Worm (Caenorhabditis elegans) whole organism, L1 larva: ENCODE results near the gene swsn-7.

ENCODE experiments used
- C04F5.9 ChIP-seq: sonication (generic microtip); optimal IDR thresholded peaks from 2 replicates; lab custom pipeline; 2016; ENCODE audit warnings: missing genetic modification characterization, missing compliant biosample characterization
- C16A3.4 ChIP-seq: fragments of 150-350 bp; optimal IDR thresholded peaks from 2 replicates; lab custom pipeline; 2014; ENCODE audit warnings: missing biosample characterization, missing genetic modification characterization
- F16B12.6 ChIP-seq: fragments of 150-350 bp; optimal IDR thresholded peaks from 2 replicates; lab custom pipeline; 2014; ENCODE audit warnings: missing biosample characterization, missing genetic modification characterization
- aha-1 ChIP-seq: fragments of 150-350 bp; optimal IDR thresholded peaks from 2 replicates; lab custom pipeline; 2014; ENCODE audit warnings: missing biosample characterization, missing genetic modification characterization
- alr-1 ChIP-seq: fragments of 200-800 bp; sonication (Bioruptor generic); optimal IDR thresholded peaks from 2 replicates; lab custom pipeline; 2018; ENCODE audit warnings: borderline replicate concordance, mild to moderate bottlenecking, missing genetic modification characterization, missing compliant biosample characterization
- blmp-1 ChIP-seq: fragments of 150-350 bp; optimal IDR thresholded peaks from 2 replicates; lab custom pipeline; 2014; ENCODE audit warnings: missing biosample characterization, missing genetic modification characterization
- ceh-63 ChIP-seq: fragments of 200-800 bp; sonication (Bioruptor generic); optimal IDR thresholded peaks from 2 replicates; lab custom pipeline; 2018; ENCODE audit warnings: mild to moderate bottlenecking, missing genetic modification characterization, missing compliant biosample characterization
- ceh-8 ChIP-seq: fragments of 200-800 bp; sonication (Bioruptor generic); optimal IDR thresholded peaks from 2 replicates; lab custom pipeline; 2018; ENCODE audit warnings: mild to moderate bottlenecking, missing genetic modification characterization, moderate library complexity, missing compliant biosample characterization
- ceh-82 ChIP-seq, 3 experiments: fragments of 150-350 bp in 1 of 3; sonication (generic microtip) in 2 of 3; optimal IDR thresholded peaks; 2 replicates each; lab custom pipeline; 2014 to 2017; ENCODE audit warnings: missing biosample characterization in 3 of 3, missing genetic modification characterization in 3 of 3
- ceh-88 ChIP-seq: fragments of 200-800 bp; sonication (Bioruptor generic); IDR thresholded peaks from 2 replicates; pipeline ENCODE4 v1.3.6; 2022; ENCODE audit warnings: missing genetic modification characterization, missing compliant biosample characterization
- ceh-90 ChIP-seq: sonication (generic microtip); optimal IDR thresholded peaks from 2 replicates; lab custom pipeline; 2016; ENCODE audit warnings: missing genetic modification characterization, missing compliant biosample characterization
- ces-1 ChIP-seq: fragments of 150-350 bp; optimal IDR thresholded peaks from 2 replicates; lab custom pipeline; 2014; ENCODE audit warnings: missing biosample characterization, missing genetic modification reagents, missing genetic modification characterization
- dpl-1 ChIP-seq, 3 experiments: fragments of 150-350 bp in 2 of 3; sonication (generic microtip) in 1 of 3; optimal IDR thresholded peaks; 2 replicates each; lab custom pipeline; 2014 to 2017; ENCODE audit warnings: missing biosample characterization in 3 of 3, missing genetic modification characterization in 3 of 3, missing genetic modification reagents in 3 of 3
- efl-1 ChIP-seq, 4 experiments: fragments of 150-350 bp; optimal IDR thresholded peaks in 3 of 4; peaks in 1 of 4; 1 replicate in 1 of 4; 2 replicates in 3 of 4; lab custom pipeline; 2014; ENCODE audit warnings: missing biosample characterization in 2 of 4, missing genetic modification characterization in 2 of 4, missing genetic modification reagents in 2 of 4
- efl-3 ChIP-seq: fragments of 200-800 bp; sonication (Bioruptor generic); optimal IDR thresholded peaks from 2 replicates; lab custom pipeline; 2018; ENCODE audit warnings: mild to moderate bottlenecking, missing genetic modification characterization, missing compliant biosample characterization
- egl-13 ChIP-seq: sonication (generic microtip); optimal IDR thresholded peaks from 2 replicates; lab custom pipeline; 2016; ENCODE audit warnings: missing genotype, missing genetic modification reagents, missing genetic modification characterization, missing compliant biosample characterization
- elt-2 ChIP-seq: sonication (generic microtip); optimal IDR thresholded peaks from 2 replicates; lab custom pipeline; 2016; ENCODE audit warnings: missing genetic modification characterization, mild to moderate bottlenecking, inconsistent platforms, missing compliant biosample characterization, missing genetic modification reagents
- hlh-17 ChIP-seq: fragments of 200-800 bp; sonication (Bioruptor generic); optimal IDR thresholded peaks from 2 replicates; lab custom pipeline; 2018; ENCODE audit warnings: missing genetic modification characterization, mild to moderate bottlenecking, missing compliant biosample characterization, moderate library complexity, borderline replicate concordance
- hlh-4 ChIP-seq: sonication (generic microtip); optimal IDR thresholded peaks from 2 replicates; lab custom pipeline; 2016; ENCODE audit warnings: mild to moderate bottlenecking, missing genetic modification characterization, missing compliant biosample characterization
- hpl-2 ChIP-seq: fragments of 150-350 bp; optimal IDR thresholded peaks from 2 replicates; lab custom pipeline; 2014; ENCODE audit warnings: missing biosample characterization, missing genetic modification reagents, missing genetic modification characterization
- irx-1 ChIP-seq: sonication (generic microtip); optimal IDR thresholded peaks from 2 replicates; lab custom pipeline; 2016; ENCODE audit warnings: missing genetic modification characterization, missing compliant biosample characterization
- isw-1 ChIP-seq: fragments of 200-800 bp; sonication (Bioruptor generic); IDR thresholded peaks from 2 replicates; pipeline ENCODE4 v1.3.6; 2022; ENCODE audit warnings: missing genetic modification characterization, missing compliant biosample characterization
- lin-13 ChIP-seq: fragments of 150-350 bp; optimal IDR thresholded peaks from 2 replicates; lab custom pipeline; 2014; ENCODE audit warnings: missing biosample characterization, missing genetic modification reagents, missing genetic modification characterization
- lin-15B ChIP-seq: fragments of 150-350 bp; sonication (generic microtip); optimal IDR thresholded peaks from 3 replicates; lab custom pipeline; 2014; ENCODE audit warnings: missing biosample characterization, missing genetic modification characterization
- lin-35 ChIP-seq, 2 experiments: fragments of 150-350 bp; optimal IDR thresholded peaks; 2 replicates each; lab custom pipeline; 2014; ENCODE audit warnings: missing biosample characterization in 2 of 2, missing genetic modification characterization in 2 of 2, missing genetic modification reagents in 2 of 2
- lir-3 ChIP-seq: sonication (generic microtip); optimal IDR thresholded peaks from 2 replicates; lab custom pipeline; 2016; ENCODE audit warnings: mild to moderate bottlenecking, missing genetic modification characterization, moderate library complexity, missing compliant biosample characterization; ENCODE audit not compliant: poor library complexity
- mdl-1 ChIP-seq, 2 experiments: fragments of 150-350 bp; optimal IDR thresholded peaks; 2 replicates each; lab custom pipeline; 2014 to 2017; ENCODE audit warnings: missing biosample characterization in 2 of 2, missing genetic modification characterization in 2 of 2, inconsistent platforms in 1 of 2
- mef-2 ChIP-seq: fragments of 150-350 bp; optimal IDR thresholded peaks from 2 replicates; lab custom pipeline; 2014; ENCODE audit warnings: missing biosample characterization, missing genetic modification characterization
- mep-1 ChIP-seq: fragments of 150-350 bp; optimal IDR thresholded peaks from 2 replicates; lab custom pipeline; 2014; ENCODE audit warnings: missing biosample characterization, missing genetic modification characterization
- nhr-12 ChIP-seq: sonication (generic microtip); optimal IDR thresholded peaks from 2 replicates; lab custom pipeline; 2017; ENCODE audit warnings: missing biosample characterization, missing genetic modification characterization
- nhr-19 ChIP-seq: fragments of 200-800 bp; sonication (Bioruptor generic); conservative IDR thresholded peaks from 2 replicates; pipeline ENCODE4 v1.3.6; 2022; ENCODE audit warnings: missing genetic modification characterization, missing compliant biosample characterization
- nhr-237 ChIP-seq: fragments of 150-350 bp; optimal IDR thresholded peaks from 2 replicates; lab custom pipeline; 2014; ENCODE audit warnings: missing biosample characterization, missing genetic modification characterization
- nhr-28 ChIP-seq: fragments of 150-350 bp; optimal IDR thresholded peaks from 2 replicates; lab custom pipeline; 2014; ENCODE audit warnings: missing biosample characterization, missing genetic modification characterization
- nhr-71 ChIP-seq: sonication (generic microtip); optimal IDR thresholded peaks from 2 replicates; lab custom pipeline; 2016; ENCODE audit warnings: mild to moderate bottlenecking, missing genetic modification characterization, moderate library complexity, missing compliant biosample characterization
- nhr-76 ChIP-seq: sonication (generic microtip); optimal IDR thresholded peaks from 2 replicates; lab custom pipeline; 2017; ENCODE audit warnings: missing biosample characterization, missing genetic modification characterization
- nhr-77 ChIP-seq: fragments of 150-350 bp; optimal IDR thresholded peaks from 2 replicates; lab custom pipeline; 2014; ENCODE audit warnings: missing biosample characterization, missing genetic modification characterization
- nhr-84 ChIP-seq: sonication (generic microtip); optimal IDR thresholded peaks from 2 replicates; lab custom pipeline; 2017; ENCODE audit warnings: missing biosample characterization, missing genetic modification characterization
- nhr-90 ChIP-seq: sonication (generic microtip); optimal IDR thresholded peaks from 2 replicates; lab custom pipeline; 2016; ENCODE audit warnings: mild to moderate bottlenecking, missing genetic modification characterization, missing compliant biosample characterization; ENCODE audit not compliant: poor library complexity
- pax-3 ChIP-seq: fragments of 200-800 bp; sonication (Bioruptor generic); optimal IDR thresholded peaks from 2 replicates; lab custom pipeline; 2018; ENCODE audit warnings: mild to moderate bottlenecking, missing genetic modification characterization, moderate library complexity, missing compliant biosample characterization
- rnt-1 ChIP-seq: sonication (generic microtip); optimal IDR thresholded peaks from 2 replicates; lab custom pipeline; 2016; ENCODE audit warnings: mild to moderate bottlenecking, missing genetic modification characterization, moderate library complexity, missing compliant biosample characterization
- skn-1 ChIP-seq: fragments of 150-350 bp; optimal IDR thresholded peaks from 2 replicates; lab custom pipeline; 2014; ENCODE audit warnings: missing biosample characterization, missing genetic modification characterization
- sptf-1 ChIP-seq: fragments of 150-350 bp; optimal IDR thresholded peaks from 2 replicates; lab custom pipeline; 2014; ENCODE audit warnings: missing biosample characterization, missing genetic modification characterization
- swsn-7 ChIP-seq: sonication (generic microtip); optimal IDR thresholded peaks from 2 replicates; lab custom pipeline; 2016; ENCODE audit warnings: missing genetic modification characterization, missing compliant biosample characterization
- tbx-2 ChIP-seq: sonication (generic microtip); optimal IDR thresholded peaks from 2 replicates; lab custom pipeline; 2016; ENCODE audit warnings: missing genetic modification characterization, missing compliant biosample characterization
- unc-130 ChIP-seq: fragments of 150-350 bp; optimal IDR thresholded peaks from 2 replicates; lab custom pipeline; 2017; ENCODE audit warnings: missing biosample characterization, missing genetic modification characterization, inconsistent platforms
- unc-62 ChIP-seq: fragments of 150-350 bp; optimal IDR thresholded peaks from 2 replicates; lab custom pipeline; 2014; ENCODE audit warnings: missing biosample characterization, missing genetic modification reagents, missing genetic modification characterization
- unc-98 ChIP-seq: fragments of 200-800 bp; sonication (Bioruptor generic); IDR thresholded peaks from 2 replicates; pipeline ENCODE4 v1.3.6; 2022; ENCODE audit warnings: missing genetic modification characterization, missing compliant biosample characterization
- xbp-1 ChIP-seq: sonication (generic microtip); optimal IDR thresholded peaks from 2 replicates; lab custom pipeline; 2016; ENCODE audit warnings: missing genetic modification characterization, missing compliant biosample characterization
- ztf-11 ChIP-seq, 2 experiments: sonication (generic microtip); optimal IDR thresholded peaks; 2 replicates each; lab custom pipeline; 2016 to 2017; ENCODE audit warnings: missing genetic modification characterization in 2 of 2, missing biosample characterization in 1 of 2, missing compliant biosample characterization in 1 of 2

The swsn-7 gene

ce11 chrII:8027663-8028062 lies at the start of gene swsn-7:
Gene swsn-7 (minus strand): TSS chrII:8027763.
- TF ChIP-seq sptf-1 (no peak), lin-13 (GFP tag; lab: Kevin White, UChicago) (no peak), irx-1 (no peak), nhr-76 (tag; lab: Kevin White, UChicago) (no peak), egl-13 (no peak), efl-1 (optimal IDR thresholded peaks at IDR 0.05; lab: Kevin White, UChicago) (no peak), efl-1 (GFP tag; optimal IDR thresholded peaks at IDR 0.05 in 1 of 2; lab: Kevin White, UChicago) (peak in 1 of 2 experiments; percentile 61), lir-3 (tag; lab: Kevin White, UChicago) (no peak)
- TF ChIP-seq, all 84 proteins: peak for 1

ce11 chrII:8075324-8075810 lies 47.8 kb upstream of the swsn-7 start, which contains the start of gene K02C4.2:
Gene K02C4.2 (plus strand): TSS chrII:8075760.
- TF ChIP-seq hpl-2 (GFP tag; lab: Kevin White, UChicago) (peak; percentile 56), tbx-2 (tag; lab: Kevin White, UChicago) (peak; percentile 68), efl-3 (GFP tag; lab: Kevin White, UChicago) (no peak), ceh-8 (peak; percentile 52), mdl-1 (tag; optimal IDR thresholded peaks at IDR 0.05; lab: Kevin White, UChicago) (peak in 1 of 2 experiments; percentile 88), nhr-237 (no peak), egl-13 (no peak), alr-1 (tag; lab: Kevin White, UChicago) (no peak), nhr-12 (tag; lab: Kevin White, UChicago) (no peak), blmp-1 (tag; lab: Kevin White, UChicago) (no peak), unc-130 (peak; percentile 89), lin-13 (GFP tag; lab: Kevin White, UChicago) (peak; percentile 69), nhr-28 (tag; lab: Kevin White, UChicago) (no peak), aha-1 (tag; lab: Kevin White, UChicago) (no peak), unc-62 (no peak), ceh-88 (no peak), nhr-76 (tag; lab: Kevin White, UChicago) (peak; percentile 71), ceh-90 (tag; lab: Kevin White, UChicago) (no peak), pax-3 (tag; lab: Kevin White, UChicago) (no peak), hlh-4 (tag; lab: Kevin White, UChicago) (no peak), irx-1 (peak; percentile 48), C16A3.4 (tag; lab: Kevin White, UChicago) (peak; percentile 88), nhr-71 (tag; lab: Kevin White, UChicago) (peak; percentile 83), unc-98 (GFP tag; lab: Robert Waterston, UW) (no peak), elt-2 (tag; lab: Kevin White, UChicago) (peak; percentile 59), nhr-90 (peak; percentile 83), ceh-63 (GFP tag; lab: Kevin White, UChicago) (no peak), ces-1 (no peak), F16B12.6 (tag; lab: Kevin White, UChicago) (peak; percentile 29), nhr-77 (tag; lab: Kevin White, UChicago) (peak; percentile 75), mep-1 (tag; lab: Kevin White, UChicago) (peak; percentile 87), lin-35 (GFP tag; optimal IDR thresholded peaks at IDR 0.05; lab: Kevin White, UChicago) (peak; percentile 66 to 88), dpl-1 (GFP tag; optimal IDR thresholded peaks at IDR 0.05; lab: Kevin White, UChicago) (peak; percentile 28 to 62 (median 60)), nhr-84 (tag; lab: Kevin White, UChicago) (no peak), nhr-19 (peak; percentile 71), C04F5.9 (tag; lab: Kevin White, UChicago) (no peak), xbp-1 (tag; lab: Kevin White, UChicago) (peak; percentile 56), ceh-82 (tag; optimal IDR thresholded peaks at IDR 0.05; lab: Kevin White, UChicago) (peak in 2 of 3 experiments; percentile 26 to 60), ztf-11 (tag; optimal IDR thresholded peaks at IDR 0.05; lab: Kevin White, UChicago) (peak in 1 of 2 experiments; percentile 7), skn-1 (tag; lab: Kevin White, UChicago) (peak; percentile 78), lin-15B (no peak), isw-1 (GFP tag; lab: Robert Waterston, UW) (no peak), rnt-1 (tag; lab: Kevin White, UChicago) (peak; percentile 81), sptf-1 (no peak), swsn-7 (peak; percentile 72), mef-2 (tag; lab: Kevin White, UChicago) (no peak), efl-1 (optimal IDR thresholded peaks at IDR 0.05; lab: Kevin White, UChicago) (peak; percentile 66), efl-1 (GFP tag; optimal IDR thresholded peaks at IDR 0.05 in 1 of 2; lab: Kevin White, UChicago) (peak; percentile 55 to 97), hlh-17 (no peak)
